Worm (Caenorhabditis elegans) whole organism, L4/young adult: ENCODE data around the gene C26B9.2.

Experiments used
- dao-5 ChIP-seq: sonication (generic microtip); optimal IDR thresholded peaks from 2 replicates; lab custom pipeline; 2016; ENCODE audit warnings: missing genotype, missing genetic modification characterization, moderate library complexity, missing compliant biosample characterization
- him-1 ChIP-seq: sonication (generic microtip); optimal IDR thresholded peaks from 2 replicates; lab custom pipeline; 2016; ENCODE audit warnings: missing genotype, missing genetic modification reagents, missing genetic modification characterization, missing compliant biosample characterization

ce11 chrX:5373597-5373996 is 33.6 kb downstream of the C26B9.2 start:
- TF ChIP-seq him-1 (no peak), dao-5 (tag; lab: Kevin White, UChicago) (no peak)
